Worm (Caenorhabditis elegans) whole organism, mixed stage, embryonic: ENCODE measurements around the gene sec-3.

ENCODE experiments used
- M03D4.4 ChIP-seq: sonication (generic microtip); optimal IDR thresholded peaks from 2 replicates; lab custom pipeline; 2017; ENCODE audit warnings: mild to moderate bottlenecking, missing genetic modification characterization, missing compliant biosample characterization
- blmp-1 ChIP-seq: fragments of 150-350 bp; optimal IDR thresholded peaks from 2 replicates; lab custom pipeline; 2014; ENCODE audit warnings: missing biosample characterization, missing genetic modification characterization
- ceh-39 ChIP-seq: fragments of 150-350 bp; optimal IDR thresholded peaks from 2 replicates; lab custom pipeline; 2014; ENCODE audit warnings: missing biosample characterization, missing genetic modification characterization
- ceh-43 ChIP-seq: fragments of 200-800 bp; sonication (Bioruptor generic); optimal IDR thresholded peaks from 2 replicates; lab custom pipeline; 2018; ENCODE audit warnings: mild to moderate bottlenecking, missing genetic modification characterization, moderate library complexity, missing compliant biosample characterization
- ceh-83 ChIP-seq: fragments of 200-800 bp; sonication (Bioruptor generic); optimal IDR thresholded peaks from 2 replicates; lab custom pipeline; 2018; ENCODE audit warnings: mild to moderate bottlenecking, missing genetic modification characterization, missing compliant biosample characterization
- ces-1 ChIP-seq: fragments of 150-350 bp; optimal IDR thresholded peaks from 2 replicates; lab custom pipeline; 2014; ENCODE audit warnings: missing biosample characterization, missing genetic modification reagents, missing genetic modification characterization
- cnd-1 ChIP-seq: fragments of 200-800 bp; sonication (Bioruptor generic); optimal IDR thresholded peaks from 2 replicates; lab custom pipeline; 2018; ENCODE audit warnings: mild to moderate bottlenecking, missing genetic modification characterization, missing compliant biosample characterization
- drap-1 ChIP-seq: fragments of 200-800 bp; sonication (Bioruptor generic); optimal IDR thresholded peaks from 3 replicates; lab custom pipeline; 2018; ENCODE audit warnings: mild to moderate bottlenecking, missing genetic modification characterization, missing compliant biosample characterization
- elt-1 ChIP-seq: sonication (generic microtip); optimal IDR thresholded peaks from 2 replicates; lab custom pipeline; 2017; ENCODE audit warnings: missing genetic modification characterization, mild to moderate bottlenecking, missing compliant biosample characterization, antibody characterized with exemption, moderate library complexity, borderline replicate concordance; ENCODE audit not compliant: insufficient read depth
- elt-3 ChIP-seq: fragments of 150-350 bp; optimal IDR thresholded peaks from 2 replicates; lab custom pipeline; 2014; ENCODE audit warnings: missing biosample characterization, missing genetic modification characterization
- flh-1 ChIP-seq: fragments of 200-800 bp; sonication (Bioruptor generic); optimal IDR thresholded peaks from 2 replicates; lab custom pipeline; 2018; ENCODE audit warnings: mild to moderate bottlenecking, missing genetic modification characterization, moderate library complexity, missing compliant biosample characterization
- ham-2 ChIP-seq: fragments of 200-800 bp; sonication (Bioruptor generic); optimal IDR thresholded peaks from 2 replicates; lab custom pipeline; 2018; ENCODE audit warnings: mild to moderate bottlenecking, missing genetic modification characterization, missing compliant biosample characterization
- hlh-1 ChIP-seq: fragments of 150-350 bp; optimal IDR thresholded peaks from 2 replicates; lab custom pipeline; 2014; ENCODE audit warnings: missing biosample characterization, missing genetic modification reagents, missing genetic modification characterization
- lin-13 ChIP-seq: fragments of 150-350 bp; optimal IDR thresholded peaks from 2 replicates; lab custom pipeline; 2014; ENCODE audit warnings: missing biosample characterization, missing genetic modification characterization
- lin-32 ChIP-seq: fragments of 200-800 bp; sonication (Bioruptor generic); optimal IDR thresholded peaks from 2 replicates; lab custom pipeline; 2018; ENCODE audit warnings: mild to moderate bottlenecking, missing genetic modification characterization, missing compliant biosample characterization
- lsy-2 ChIP-seq: fragments of 150-350 bp; optimal IDR thresholded peaks from 2 replicates; lab custom pipeline; 2014; ENCODE audit warnings: missing biosample characterization, missing genetic modification characterization
- mep-1 ChIP-seq: fragments of 150-350 bp; optimal IDR thresholded peaks from 2 replicates; lab custom pipeline; 2017; ENCODE audit warnings: missing biosample characterization, missing genetic modification reagents, missing genetic modification characterization, inconsistent platforms
- mls-2 ChIP-seq: sonication (generic microtip); optimal IDR thresholded peaks from 2 replicates; lab custom pipeline; 2016; ENCODE audit warnings: mild to moderate bottlenecking, missing genetic modification characterization, moderate library complexity, missing compliant biosample characterization
- nhr-12 ChIP-seq: fragments of 150-350 bp; optimal IDR thresholded peaks from 2 replicates; lab custom pipeline; 2014; ENCODE audit warnings: missing biosample characterization, missing genetic modification characterization
- nhr-76 ChIP-seq: sonication (generic microtip); optimal IDR thresholded peaks from 2 replicates; lab custom pipeline; 2017; ENCODE audit warnings: missing biosample characterization, missing genetic modification characterization
- pha-4 ChIP-seq: fragments of 150-350 bp; optimal IDR thresholded peaks from 2 replicates; lab custom pipeline; 2018; ENCODE audit warnings: missing biosample characterization, missing genetic modification reagents, missing genetic modification characterization
- sem-2 ChIP-seq: fragments of 200-800 bp; sonication (Bioruptor generic); optimal IDR thresholded peaks from 2 replicates; lab custom pipeline; 2018; ENCODE audit warnings: mild to moderate bottlenecking, missing genetic modification characterization, missing compliant biosample characterization
- snpc-4 ChIP-seq: fragments of 150-350 bp; optimal IDR thresholded peaks from 2 replicates; lab custom pipeline; 2014; ENCODE audit warnings: missing biosample characterization, missing genetic modification characterization
- sptf-1 ChIP-seq: sonication (generic microtip); optimal IDR thresholded peaks from 2 replicates; lab custom pipeline; 2017; ENCODE audit warnings: mild to moderate bottlenecking, missing genetic modification characterization, moderate library complexity, missing compliant biosample characterization
- tbx-8 ChIP-seq: fragments of 200-800 bp; sonication (Bioruptor generic); optimal IDR thresholded peaks from 2 replicates; lab custom pipeline; 2018; ENCODE audit warnings: mild to moderate bottlenecking, missing genetic modification characterization, moderate library complexity, missing compliant biosample characterization
- unc-39 ChIP-seq: fragments of 150-350 bp; optimal IDR thresholded peaks from 2 replicates; lab custom pipeline; 2014; ENCODE audit warnings: missing biosample characterization, missing genetic modification characterization
- unc-62 ChIP-seq: fragments of 150-350 bp; optimal IDR thresholded peaks from 2 replicates; lab custom pipeline; 2014; ENCODE audit warnings: missing biosample characterization, missing genetic modification reagents, missing genetic modification characterization
- zip-8 ChIP-seq: fragments of 150-350 bp; optimal IDR thresholded peaks from 2 replicates; lab custom pipeline; 2014; ENCODE audit warnings: missing biosample characterization, missing genetic modification characterization
- ztf-11 ChIP-seq: fragments of 150-350 bp; optimal IDR thresholded peaks from 2 replicates; lab custom pipeline; 2014; ENCODE audit warnings: missing biosample characterization, missing genetic modification characterization

The sec-3 gene

DNA sequence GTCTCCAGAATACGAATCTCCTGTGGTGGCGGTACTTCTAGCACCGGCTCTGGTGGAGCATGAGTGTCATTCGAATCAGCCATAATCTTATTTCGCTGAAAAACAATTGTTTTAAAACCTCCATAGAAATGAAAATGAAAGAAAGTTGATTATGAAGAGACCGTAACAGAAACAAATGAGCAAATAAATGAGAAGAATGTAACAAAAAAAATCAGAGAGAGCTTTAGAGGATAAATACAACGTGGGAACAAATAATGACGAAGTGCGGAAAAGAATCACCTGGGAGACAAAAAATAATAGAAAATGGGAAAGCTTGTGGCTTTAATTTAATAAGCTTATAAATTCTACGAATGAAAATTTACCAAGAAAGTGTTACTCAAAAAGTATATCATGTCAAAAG, 27.3 kb upstream of the sec-3 start, which contains the start of gene spc-1:
TSS of gene spc-1 (minus strand) at position 101 of the 400 bp plus-strand sequence.
- TF ChIP-seq elt-1 (tag; lab: Kevin White, UChicago) = no peak
- TF ChIP-seq ces-1 (GFP tag; lab: Kevin White, UChicago) = no peak
- TF ChIP-seq M03D4.4 (tag; lab: Kevin White, UChicago) = no peak
- TF ChIP-seq mep-1 (tag; lab: Kevin White, UChicago) = no peak
- TF ChIP-seq blmp-1 = no peak
- no peak for TF ChIP-seq tbx-8 (GFP tag; lab: Kevin White, UChicago)
- TF ChIP-seq snpc-4 (tag; lab: Kevin White, UChicago) = no peak
- no peak for TF ChIP-seq hlh-1 (tag; lab: Kevin White, UChicago)
- no peak for TF ChIP-seq sem-2 (GFP tag; lab: Kevin White, UChicago)
- no peak for TF ChIP-seq lin-13 (tag; lab: Kevin White, UChicago)
- TF ChIP-seq pha-4 (tag; lab: Kevin White, UChicago) = no peak
- TF ChIP-seq zip-8 (tag; lab: Kevin White, UChicago) = no peak
- TF ChIP-seq elt-3 (tag; lab: Kevin White, UChicago) = no peak
- TF ChIP-seq ztf-11 = no peak
- TF ChIP-seq mls-2 (tag; lab: Kevin White, UChicago) = no peak
- TF ChIP-seq ham-2 (GFP tag; lab: Kevin White, UChicago) = no peak
- no peak for TF ChIP-seq lin-32 (GFP tag; lab: Kevin White, UChicago)
- TF ChIP-seq ceh-43 (GFP tag; lab: Kevin White, UChicago) = no peak

DNA sequence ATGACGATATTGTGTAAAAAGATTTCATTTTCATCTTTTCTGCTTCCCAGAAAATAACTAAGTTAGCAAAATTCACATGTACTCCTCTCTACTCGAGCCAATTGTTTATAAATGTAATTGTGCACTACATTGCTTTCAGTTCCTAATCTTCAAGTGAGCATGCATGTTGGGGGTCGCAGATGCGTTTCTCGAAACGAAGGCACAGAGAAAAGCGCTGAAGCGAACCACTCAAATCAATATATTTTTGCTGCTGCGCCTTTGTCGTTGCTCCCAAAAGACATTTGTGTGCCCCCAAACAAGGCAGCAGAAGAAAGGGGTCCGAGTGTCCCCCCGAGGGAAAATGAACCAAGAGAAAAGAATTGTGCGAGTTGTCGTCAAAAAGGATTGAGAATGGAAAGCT, 26.6 kb upstream of the sec-3 start:
- TF ChIP-seq flh-1 (GFP tag; lab: Kevin White, UChicago) (no peak), ces-1 (GFP tag; lab: Kevin White, UChicago) (peak; percentile 94)

DNA sequence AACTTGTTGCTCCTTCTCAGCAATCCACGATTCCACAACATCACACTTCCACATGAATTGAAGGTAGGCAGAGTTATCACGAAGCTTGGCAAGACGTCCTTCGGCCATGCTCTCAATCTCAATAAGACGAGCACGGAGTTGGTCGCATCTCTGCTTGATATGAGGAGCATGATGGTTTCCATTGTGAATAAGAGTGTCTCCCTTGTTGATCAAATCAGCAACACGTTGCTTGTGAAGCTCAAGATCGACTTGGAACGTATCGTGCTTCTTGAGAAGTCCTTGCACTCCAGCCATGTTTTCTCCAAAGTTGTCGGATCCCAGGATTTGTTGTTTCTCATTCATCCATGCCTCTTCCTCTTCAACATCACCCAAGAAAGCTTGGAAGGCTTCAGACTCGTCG, 20.0 kb upstream of the sec-3 start:
- no peak for TF ChIP-seq elt-3 (tag; lab: Kevin White, UChicago)
- no peak for TF ChIP-seq pha-4 (tag; lab: Kevin White, UChicago)
- no peak for TF ChIP-seq sptf-1
- no peak for TF ChIP-seq lin-13 (tag; lab: Kevin White, UChicago)
- TF ChIP-seq ceh-83 (GFP tag; lab: Kevin White, UChicago) = no peak
- no peak for TF ChIP-seq lin-32 (GFP tag; lab: Kevin White, UChicago)
- no peak for TF ChIP-seq elt-1 (tag; lab: Kevin White, UChicago)
- no peak for TF ChIP-seq nhr-12 (tag; lab: Kevin White, UChicago)
- no peak for TF ChIP-seq ceh-39 (tag; lab: Kevin White, UChicago)
- TF ChIP-seq unc-39 = no peak
- no peak for TF ChIP-seq unc-62 (GFP tag; lab: Kevin White, UChicago)
- no peak for TF ChIP-seq drap-1
- TF ChIP-seq tbx-8 (GFP tag; lab: Kevin White, UChicago) = no peak
- TF ChIP-seq ceh-43 (GFP tag; lab: Kevin White, UChicago) = no peak
- TF ChIP-seq, all 35 proteins: peak for 0

DNA sequence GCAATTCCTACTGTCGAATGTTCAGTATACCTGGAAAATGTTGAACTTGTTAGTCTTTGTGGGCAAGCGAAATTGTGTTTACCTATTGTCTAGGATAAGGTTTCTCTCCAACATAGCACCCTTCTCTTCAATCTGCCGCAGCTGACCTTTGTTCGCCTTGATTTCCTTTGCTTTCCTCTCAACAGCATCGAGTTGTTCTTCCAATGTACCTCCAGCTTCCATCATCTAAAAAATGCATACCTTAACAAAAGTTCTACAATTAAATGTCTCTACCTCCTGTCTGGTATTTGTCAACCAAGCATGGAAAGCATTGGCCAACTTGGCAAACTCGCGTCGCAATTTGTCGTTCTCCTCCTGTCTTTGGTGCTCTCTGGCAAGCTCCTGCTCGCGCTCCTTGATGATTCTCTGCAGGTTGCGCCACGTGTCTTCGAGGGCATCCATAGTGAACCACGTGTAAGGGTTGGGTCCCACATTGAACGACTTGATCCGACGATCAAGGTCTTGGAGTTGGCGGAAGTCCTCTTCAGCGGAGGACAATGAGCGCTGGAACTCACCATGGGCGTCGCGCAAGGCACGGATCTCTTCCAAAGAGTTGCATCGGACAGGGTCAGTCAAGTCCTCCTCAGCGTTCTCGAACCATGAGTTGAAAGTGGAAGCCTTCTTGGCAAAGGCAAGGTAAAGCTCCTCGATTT, 19.1 kb upstream of the sec-3 start:
- no peak for TF ChIP-seq pha-4 (tag; lab: Kevin White, UChicago)
- TF ChIP-seq ces-1 (GFP tag; lab: Kevin White, UChicago) = no peak
- TF ChIP-seq tbx-8 (GFP tag; lab: Kevin White, UChicago) = no peak
- TF ChIP-seq hlh-1 (tag; lab: Kevin White, UChicago) = no peak

DNA sequence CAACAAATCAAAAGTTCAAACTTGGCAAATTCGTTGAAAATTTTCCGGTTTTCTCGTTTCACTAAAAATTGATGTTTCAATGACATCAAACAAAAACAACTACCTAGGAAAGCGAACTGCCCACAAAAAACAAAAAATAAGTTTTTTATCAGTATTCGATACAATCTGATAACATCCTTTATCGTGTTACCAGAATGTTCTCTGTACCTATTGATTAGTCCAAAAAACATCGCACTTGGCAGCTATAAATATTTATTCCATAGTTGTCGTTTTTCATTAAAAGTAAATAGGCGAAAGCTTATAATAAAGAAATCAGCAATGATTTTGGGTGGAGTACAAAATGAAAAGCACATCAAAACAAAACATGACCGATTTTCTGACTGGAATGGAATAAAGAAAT, 17.6 kb upstream of the sec-3 start:
- no peak for TF ChIP-seq elt-3 (tag; lab: Kevin White, UChicago)
- no peak for TF ChIP-seq zip-8 (tag; lab: Kevin White, UChicago)
- no peak for TF ChIP-seq lin-32 (GFP tag; lab: Kevin White, UChicago)
- TF ChIP-seq pha-4 (tag; lab: Kevin White, UChicago) = no peak
- no peak for TF ChIP-seq flh-1 (GFP tag; lab: Kevin White, UChicago)
- TF ChIP-seq ztf-11 = no peak
- no peak for TF ChIP-seq elt-1 (tag; lab: Kevin White, UChicago)
- TF ChIP-seq tbx-8 (GFP tag; lab: Kevin White, UChicago) = no peak
- no peak for TF ChIP-seq ceh-43 (GFP tag; lab: Kevin White, UChicago)
- no peak for TF ChIP-seq cnd-1 (tag; lab: Kevin White, UChicago)
- no peak for TF ChIP-seq mls-2 (tag; lab: Kevin White, UChicago)
- no peak for TF ChIP-seq nhr-76 (tag; lab: Kevin White, UChicago)
- no peak for TF ChIP-seq mep-1 (tag; lab: Kevin White, UChicago)
- no peak for TF ChIP-seq ham-2 (GFP tag; lab: Kevin White, UChicago)
- TF ChIP-seq lin-13 (tag; lab: Kevin White, UChicago) = no peak
- no peak for TF ChIP-seq lsy-2
- no peak for TF ChIP-seq nhr-12 (tag; lab: Kevin White, UChicago)
